Fruit fly (Drosophila melanogaster): ENCODE measurements around the gene gammaSnap2.

The gammaSnap2 gene

dm6 chr3R:10150555-10150954, 29.4 kb upstream of the gammaSnap2 start:
- no peak for TF ChIP-seq Stat92E (GFP tag; optimal IDR thresholded peaks at IDR 0.05)
- no peak for TF ChIP-seq trem (tag; optimal IDR thresholded peaks at IDR 0.05)
- TF ChIP-seq sc (optimal IDR thresholded peaks at IDR 0.05) = no peak
- no peak for TF ChIP-seq sc (GFP tag; optimal IDR thresholded peaks at IDR 0.05)
- TF ChIP-seq jumu (GFP tag; optimal IDR thresholded peaks at IDR 0.05) = no peak
- peak; percentile 1 for TF ChIP-seq CG12236 (GFP tag; optimal IDR thresholded peaks at IDR 0.05)
- no peak for TF ChIP-seq crol (GFP tag; IDR thresholded peaks at IDR 0.05)
- no peak for TF ChIP-seq wor (GFP tag; IDR thresholded peaks at IDR 0.05)
- no peak for TF ChIP-seq rib (GFP tag; IDR thresholded peaks at IDR 0.05)
- TF ChIP-seq Lim3 (GFP tag; IDR thresholded peaks at IDR 0.05) = no peak
- peak; percentile 43 for TF ChIP-seq Med (GFP tag)
- no peak for TF ChIP-seq psq (GFP tag; optimal IDR thresholded peaks at IDR 0.05)
- TF ChIP-seq CG6854 (GFP tag; optimal IDR thresholded peaks at IDR 0.05) = no peak
- TF ChIP-seq Rfx (GFP tag; IDR thresholded peaks at IDR 0.05) = no peak
- TF ChIP-seq knrl (GFP tag; IDR thresholded peaks at IDR 0.05; ENCODE audit: partially characterized antibody) = no peak
- no peak for TF ChIP-seq stc (GFP tag; IDR thresholded peaks at IDR 0.05)
- peak; percentile 7 for TF ChIP-seq btn (GFP tag; optimal IDR thresholded peaks at IDR 0.05)
- TF ChIP-seq bsh (GFP tag; optimal IDR thresholded peaks at IDR 0.05) = peak in 1 of 2 experiments; percentile 12
- TF ChIP-seq CG15269 (tag; optimal IDR thresholded peaks at IDR 0.05) = peak; percentile 30
- no peak for TF ChIP-seq MTF-1 (GFP tag; optimal IDR thresholded peaks at IDR 0.05; ENCODE audit: borderline replicate concordance)
- no peak for TF ChIP-seq zen2 (GFP tag; IDR thresholded peaks at IDR 0.05; ENCODE audit: partially characterized antibody)
- TF ChIP-seq CG14050 (GFP tag; IDR thresholded peaks at IDR 0.05) = peak; percentile 49; the same call in 1 of the 3 replicates
- TF ChIP-seq CG17385 (GFP tag; optimal IDR thresholded peaks at IDR 0.05) = no peak
- TF ChIP-seq CG7839 (tag; optimal IDR thresholded peaks at IDR 0.05) = no peak
- no peak for TF ChIP-seq Hand (GFP tag; optimal IDR thresholded peaks at IDR 0.05)
- TF ChIP-seq CG6175 (GFP tag; IDR thresholded peaks at IDR 0.05) = no peak
- no peak for TF ChIP-seq NfI (GFP tag; optimal IDR thresholded peaks at IDR 0.05)
- TF ChIP-seq CG18764 (GFP tag; optimal IDR thresholded peaks at IDR 0.05) = no peak
- TF ChIP-seq CG14667 (GFP tag; IDR thresholded peaks at IDR 0.05) = no peak
- TF ChIP-seq her (GFP tag; optimal IDR thresholded peaks at IDR 0.05) = no peak
- no peak for TF ChIP-seq cas (GFP tag; IDR thresholded peaks at IDR 0.05)
- TF ChIP-seq Sox100B (GFP tag; optimal IDR thresholded peaks at IDR 0.05) = no peak
- no peak for TF ChIP-seq CG30431 (GFP tag; optimal IDR thresholded peaks at IDR 0.05)
- no peak for TF ChIP-seq lola (GFP tag; optimal IDR thresholded peaks at IDR 0.05)
- TF ChIP-seq zf30C (GFP tag; optimal IDR thresholded peaks at IDR 0.05) = no peak
- TF ChIP-seq CHES-1-like (GFP tag; optimal IDR thresholded peaks at IDR 0.05) = no peak
- peak; percentile 60; the same call in 1 of the 2 replicates for TF ChIP-seq Awh (GFP tag; IDR thresholded peaks at IDR 0.05)
- no peak for TF ChIP-seq HHEX (GFP tag; optimal IDR thresholded peaks at IDR 0.05)
- TF ChIP-seq vvl (GFP tag; IDR thresholded peaks at IDR 0.05) = peak; percentile 42; the same call in 1 of the 2 replicates
- TF ChIP-seq CG9215 (GFP tag; IDR thresholded peaks at IDR 0.05) = no peak
- no peak for TF ChIP-seq Aef1 (GFP tag; IDR thresholded peaks at IDR 0.05)
- no peak for TF ChIP-seq nom (GFP tag; optimal IDR thresholded peaks at IDR 0.05)
- TF ChIP-seq Optix (GFP tag; IDR thresholded peaks at IDR 0.05) = peak; percentile 37; the same call in 1 of the 3 replicates
- peak; percentile 49 for TF ChIP-seq Xrp1 (GFP tag; IDR thresholded peaks at IDR 0.05)
- no peak for TF ChIP-seq Dek (tag; optimal IDR thresholded peaks at IDR 0.05)
- TF ChIP-seq CG11504 (tag; optimal IDR thresholded peaks at IDR 0.05) = no peak
- TF ChIP-seq CG1603 (tag; optimal IDR thresholded peaks at IDR 0.05) = no peak
- TF ChIP-seq gro (GFP tag; optimal IDR thresholded peaks at IDR 0.05) = no peak
- no peak for TF ChIP-seq nmo (GFP tag; optimal IDR thresholded peaks at IDR 0.05)
- no peak for TF ChIP-seq pros (GFP tag; optimal IDR thresholded peaks at IDR 0.05)
- no peak for TF ChIP-seq zfh2 (GFP tag; optimal IDR thresholded peaks at IDR 0.05)

Data from whole organism, embryonic.